Worm (Caenorhabditis elegans): Measurements from ENCODE around the gene pqn-65.

DNA sequence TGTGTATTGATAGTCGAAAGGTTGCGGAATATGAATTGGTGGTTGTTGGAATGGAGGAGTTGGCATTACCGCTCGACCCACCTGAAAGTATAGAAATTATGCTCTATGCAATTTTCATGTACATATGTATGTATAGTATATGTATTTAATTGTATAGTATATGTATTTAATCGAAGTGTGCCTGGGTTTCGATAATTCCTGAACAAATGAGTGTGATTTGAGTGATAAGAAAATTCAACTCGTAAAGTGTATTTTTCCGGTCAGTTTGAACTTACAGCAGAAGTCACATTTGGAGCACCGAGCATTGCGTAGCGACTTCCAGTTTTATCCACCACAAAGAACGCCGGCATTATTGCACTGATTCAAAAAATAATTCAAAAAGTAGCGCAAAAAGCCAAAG is 39.3 kb upstream of the pqn-65 start:
- TF ChIP-seq ahr-1 (tag; optimal IDR thresholded peaks at IDR 0.05) (no peak), T23F11.4 (GFP tag; optimal IDR thresholded peaks at IDR 0.05) (no peak), nfya-1 (tag; optimal IDR thresholded peaks at IDR 0.05) (no peak), ama-1 (optimal IDR thresholded peaks at IDR 0.05) (no peak), pha-4 (tag; optimal IDR thresholded peaks at IDR 0.05) (no peak), odd-2 (tag; optimal IDR thresholded peaks at IDR 0.05) (no peak), pqm-1 (tag; optimal IDR thresholded peaks at IDR 0.05) (no peak), elt-2 (tag; optimal IDR thresholded peaks at IDR 0.05) (no peak), ceh-30 (tag; optimal IDR thresholded peaks at IDR 0.05) (no peak)
